Worm (Caenorhabditis elegans): ENCODE data around the gene K08D12.3.

ce11 chrIV:1676926-1677325 is 33.1 kb upstream of the K08D12.3 start:
- no peak for TF ChIP-seq nhr-10 (tag; optimal IDR thresholded peaks at IDR 0.05)
- TF ChIP-seq ztf-1 (GFP tag; conservative IDR thresholded peaks at IDR 0.05): no peak
- no peak for TF ChIP-seq nhr-11 (tag; optimal IDR thresholded peaks at IDR 0.05)
- no peak for TF ChIP-seq nhr-12 (tag; optimal IDR thresholded peaks at IDR 0.05)
- no peak for TF ChIP-seq snpc-4 (tag; optimal IDR thresholded peaks at IDR 0.05)

Measured in whole organism, L2 larva.